Worm (Caenorhabditis elegans) whole organism, young adult: ENCODE results near the gene bca-2.
A peak's percentile ranks its signal among the peaks of the same experiment; 100 is the strongest.

ENCODE experiments used
- F10E7.11 ChIP-seq: sonication (generic microtip); optimal IDR thresholded peaks from 2 replicates; lab custom pipeline; 2017; ENCODE audit warnings: mild to moderate bottlenecking, missing genetic modification characterization, moderate library complexity, missing compliant biosample characterization
- F33H1.4 ChIP-seq: fragments of 200-800 bp; sonication (Bioruptor generic); IDR thresholded peaks from 2 replicates; pipeline ENCODE4 v1.3.6; 2022; ENCODE audit warnings: missing genetic modification reagents, missing genetic modification characterization, missing compliant biosample characterization
- F39B2.1 ChIP-seq: fragments of 200-800 bp; sonication (Bioruptor generic); IDR thresholded peaks from 2 replicates; pipeline ENCODE4 v1.3.6; 2022; ENCODE audit warnings: missing genetic modification reagents, missing genetic modification characterization, missing compliant biosample characterization
- K11D2.4 ChIP-seq: fragments of 200-800 bp; sonication (Bioruptor generic); IDR thresholded peaks from 2 replicates; pipeline ENCODE4 v1.3.6; 2022; ENCODE audit warnings: missing genetic modification reagents, missing genetic modification characterization, missing compliant biosample characterization
- akir-1 ChIP-seq: fragments of 200-800 bp; sonication (Bioruptor generic); optimal IDR thresholded peaks from 2 replicates; lab custom pipeline; 2018; ENCODE audit warnings: mild to moderate bottlenecking, missing genetic modification characterization, moderate library complexity, missing compliant biosample characterization
- athp-1 ChIP-seq: sonication (generic microtip); optimal IDR thresholded peaks from 2 replicates; lab custom pipeline; 2017; ENCODE audit warnings: mild to moderate bottlenecking, missing genetic modification characterization, missing compliant biosample characterization
- attf-6 ChIP-seq: fragments of 200-800 bp; sonication (Bioruptor generic); IDR thresholded peaks from 2 replicates; pipeline ENCODE4 v1.3.6; 2022; ENCODE audit warnings: missing genetic modification reagents, missing genetic modification characterization, missing compliant biosample characterization
- bed-2 ChIP-seq: fragments of 200-800 bp; sonication (Bioruptor generic); IDR thresholded peaks from 2 replicates; pipeline ENCODE4 v1.3.6; 2022; ENCODE audit warnings: missing genetic modification reagents, missing genetic modification characterization, missing compliant biosample characterization
- ceh-58 ChIP-seq: fragments of 200-800 bp; sonication (Bioruptor generic); IDR thresholded peaks from 2 replicates; pipeline ENCODE4 v1.3.6; 2022; ENCODE audit warnings: missing genetic modification characterization, missing compliant biosample characterization
- egl-18 ChIP-seq: fragments of 200-800 bp; sonication (Bioruptor generic); IDR thresholded peaks from 2 replicates; pipeline ENCODE4 v1.3.6; 2022; ENCODE audit warnings: missing genetic modification reagents, missing genetic modification characterization, missing compliant biosample characterization
- egl-44 ChIP-seq: fragments of 200-800 bp; sonication (Bioruptor generic); IDR thresholded peaks from 2 replicates; pipeline ENCODE4 v1.3.6; 2022; ENCODE audit warnings: missing genetic modification reagents, missing genetic modification characterization, missing compliant biosample characterization
- ekl-4 ChIP-seq: fragments of 200-800 bp; sonication (Bioruptor generic); IDR thresholded peaks from 2 replicates; pipeline ENCODE4 v1.3.6; 2022; ENCODE audit warnings: missing genetic modification reagents, missing genetic modification characterization, missing compliant biosample characterization
- fkh-3 ChIP-seq: sonication (generic microtip); optimal IDR thresholded peaks from 2 replicates; lab custom pipeline; 2016; ENCODE audit warnings: mild to moderate bottlenecking, missing genetic modification characterization, missing compliant biosample characterization
- hlh-12 ChIP-seq: sonication (generic microtip); optimal IDR thresholded peaks from 2 replicates; lab custom pipeline; 2016; ENCODE audit warnings: missing genetic modification characterization, missing compliant biosample characterization
- hlh-26 ChIP-seq: fragments of 200-800 bp; sonication (Bioruptor generic); conservative IDR thresholded peaks from 2 replicates; pipeline ENCODE4 v1.3.6; 2022; ENCODE audit warnings: missing genetic modification reagents, missing genetic modification characterization, missing compliant biosample characterization
- hmg-20 ChIP-seq: fragments of 200-800 bp; sonication (Bioruptor generic); IDR thresholded peaks from 2 replicates; pipeline ENCODE4 v1.3.6; 2022; ENCODE audit warnings: missing genetic modification reagents, missing genetic modification characterization, missing compliant biosample characterization
- hsf-1 ChIP-seq: fragments of 200-800 bp; sonication (Bioruptor generic); IDR thresholded peaks from 2 replicates; pipeline ENCODE4 v1.3.6; 2022; ENCODE audit warnings: missing genetic modification reagents, missing genetic modification characterization, missing compliant biosample characterization
- lin-26 ChIP-seq: fragments of 200-800 bp; sonication (Bioruptor generic); IDR thresholded peaks from 2 replicates; pipeline ENCODE4 v1.3.6; 2022; ENCODE audit warnings: missing genetic modification reagents, missing genetic modification characterization, missing compliant biosample characterization
- lin-40 ChIP-seq: sonication (generic microtip); optimal IDR thresholded peaks from 2 replicates; lab custom pipeline; 2016; ENCODE audit warnings: missing genetic modification characterization, mild to moderate bottlenecking, missing compliant biosample characterization, missing genotype, missing genetic modification reagents
- lin-54 ChIP-seq: fragments of 200-800 bp; sonication (Bioruptor generic); optimal IDR thresholded peaks from 2 replicates; lab custom pipeline; 2018; ENCODE audit warnings: mild to moderate bottlenecking, missing genetic modification characterization, missing compliant biosample characterization
- nhr-120 ChIP-seq: fragments of 200-800 bp; sonication (Bioruptor generic); IDR thresholded peaks from 2 replicates; pipeline ENCODE4 v1.3.6; 2022; ENCODE audit warnings: missing genetic modification characterization, missing compliant biosample characterization
- nhr-179 ChIP-seq: sonication (generic microtip); optimal IDR thresholded peaks from 2 replicates; lab custom pipeline; 2016; ENCODE audit warnings: mild to moderate bottlenecking, missing genetic modification characterization, missing compliant biosample characterization
- pbrm-1 ChIP-seq: fragments of 200-800 bp; sonication (Bioruptor generic); IDR thresholded peaks from 2 replicates; pipeline ENCODE4 v1.3.6; 2022; ENCODE audit warnings: missing genetic modification reagents, missing genetic modification characterization, missing compliant biosample characterization
- pha-4 ChIP-seq: fragments of 150-350 bp; sonication (generic microtip); optimal IDR thresholded peaks from 2 replicates; lab custom pipeline; 2014; ENCODE audit warnings: missing biosample characterization, missing genetic modification reagents, missing genetic modification characterization
- rpc-1 ChIP-seq, 2 experiments: fragments of 150-350 bp in 1 of 2; sonication (generic microtip) in 1 of 2; optimal IDR thresholded peaks; 2 replicates each; lab custom pipeline; 2014 to 2018; ENCODE audit warnings: missing biosample characterization in 1 of 2, missing genetic modification characterization in 1 of 2, missing genetic modification reagents in 1 of 2, missing genotype in 1 of 2
- sea-2 ChIP-seq: fragments of 200-800 bp; sonication (Bioruptor generic); IDR thresholded peaks from 2 replicates; pipeline ENCODE4 v1.3.6; 2022; ENCODE audit warnings: missing genetic modification characterization, missing compliant biosample characterization
- snpc-4 ChIP-seq, 5 experiments: fragments of 150-350 bp in 1 of 5; sonication (generic microtip) in 4 of 5; optimal IDR thresholded peaks; 2 replicates each; lab custom pipeline; 2014 to 2018; ENCODE audit warnings: missing genetic modification characterization in 5 of 5, missing biosample characterization in 3 of 5, antibody characterized with exemption in 2 of 5, mild to moderate bottlenecking in 2 of 5, missing compliant biosample characterization in 2 of 5, missing genotype in 2 of 5, moderate library complexity in 2 of 5, missing genetic modification reagents in 1 of 5
- zim-3 ChIP-seq: sonication (generic microtip); optimal IDR thresholded peaks from 2 replicates; lab custom pipeline; 2017; ENCODE audit warnings: mild to moderate bottlenecking, missing genetic modification characterization, moderate library complexity, missing compliant biosample characterization
- ztf-26 ChIP-seq: sonication (generic microtip); optimal IDR thresholded peaks from 2 replicates; lab custom pipeline; 2017; ENCODE audit warnings: missing genetic modification characterization, missing compliant biosample characterization
- ztf-3 ChIP-seq: fragments of 200-800 bp; sonication (Bioruptor generic); optimal IDR thresholded peaks from 2 replicates; lab custom pipeline; 2018; ENCODE audit warnings: mild to moderate bottlenecking, missing genetic modification characterization, missing compliant biosample characterization

The bca-2 gene

ce11 chrIV:17058489-17059121 lies 41.4 kb downstream of the bca-2 start:
- TF ChIP-seq snpc-4 (GFP tag; optimal IDR thresholded peaks at IDR 0.05; lab: Kevin White, UChicago): peak; percentile 37
- peak in 3 of 4 experiments; percentile 68 to 95 (median 85) for TF ChIP-seq snpc-4 (tag; optimal IDR thresholded peaks at IDR 0.05; lab: Kevin White, UChicago)
- peak; percentile 91 for TF ChIP-seq attf-6
- TF ChIP-seq pbrm-1: peak; percentile 58; the same call in 1 of the 2 replicates

- TF ChIP-seq F33H1.4 (GFP tag; lab: Robert Waterston, UW): no peak
- no peak for TF ChIP-seq egl-44 (GFP tag; lab: Robert Waterston, UW)
- TF ChIP-seq lin-54 (GFP tag; lab: Kevin White, UChicago): no peak
- no peak for TF ChIP-seq nhr-179 (tag; lab: Kevin White, UChicago)
- no peak for TF ChIP-seq nhr-120 (GFP tag; lab: Robert Waterston, UW)
- TF ChIP-seq fkh-3 (tag; lab: Kevin White, UChicago): no peak
- TF ChIP-seq hlh-12 (tag; lab: Kevin White, UChicago): no peak
- TF ChIP-seq hlh-26: no peak
- TF ChIP-seq sea-2 (GFP tag; lab: Robert Waterston, UW): no peak
- TF ChIP-seq ceh-58 (GFP tag; lab: Robert Waterston, UW): no peak
- TF ChIP-seq bed-2 (GFP tag; lab: Robert Waterston, UW): no peak
- no peak for TF ChIP-seq ztf-26 (tag; lab: Kevin White, UChicago)
Observed at ce11 chrIV:17058036-17058435, 42.0 kb downstream of the bca-2 start, which contains the start of gene Y116A8C.44. Gene Y116A8C.44 (minus strand): TSS chrIV:17058136.

- TF ChIP-seq akir-1 (GFP tag; lab: Kevin White, UChicago): no peak
- TF ChIP-seq hmg-20 (GFP tag; lab: Robert Waterston, UW): no peak
- no peak for TF ChIP-seq F39B2.1 (GFP tag; lab: Robert Waterston, UW)
- TF ChIP-seq pha-4 (tag; lab: Kevin White, UChicago): no peak
- TF ChIP-seq ekl-4 (GFP tag; lab: Robert Waterston, UW): no peak
- TF ChIP-seq zim-3 (tag; lab: Kevin White, UChicago): no peak
- TF ChIP-seq hsf-1 (GFP tag; lab: Robert Waterston, UW): no peak
- no peak for TF ChIP-seq egl-18 (GFP tag; lab: Robert Waterston, UW)
- no peak for TF ChIP-seq ztf-3 (GFP tag; lab: Kevin White, UChicago)
- TF ChIP-seq, all 124 proteins: peak for 0
Observed at ce11 chrIV:17053261-17053660, 46.8 kb downstream of the bca-2 start, which contains the start of gene Y116A8C.23. Gene Y116A8C.23 (plus strand): TSS chrIV:17053561.

- TF ChIP-seq lin-26 (GFP tag; lab: Robert Waterston, UW): no peak
- TF ChIP-seq lin-40: no peak
- no peak for TF ChIP-seq K11D2.4
- TF ChIP-seq rpc-1 (optimal IDR thresholded peaks at IDR 0.05; lab: Kevin White, UChicago): no peak
- no peak for TF ChIP-seq rpc-1 (tag; optimal IDR thresholded peaks at IDR 0.05; lab: Kevin White, UChicago)
- no peak for TF ChIP-seq F10E7.11 (tag; lab: Kevin White, UChicago)
- no peak for TF ChIP-seq athp-1 (tag; lab: Kevin White, UChicago)
Observed at ce11 chrIV:17048257-17048656, 51.8 kb downstream of the bca-2 start, which contains the start of gene athp-3. Gene athp-3 (minus strand): TSS chrIV:17048357.
